Worm (Caenorhabditis elegans) whole organism, early embryonic: Measurements from ENCODE around the gene F11A5.9.

Source experiments
- B0310.2 ChIP-seq: sonication (generic microtip); optimal IDR thresholded peaks from 2 replicates; lab custom pipeline; 2016; ENCODE audit warnings: mild to moderate bottlenecking, missing genetic modification characterization, missing compliant biosample characterization
- F13C5.2 ChIP-seq: sonication (generic microtip); optimal IDR thresholded peaks from 2 replicates; lab custom pipeline; 2017; ENCODE audit warnings: mild to moderate bottlenecking, missing genetic modification characterization, inconsistent platforms, missing compliant biosample characterization
- aly-1 ChIP-seq: sonication (generic microtip); optimal IDR thresholded peaks from 2 replicates; lab custom pipeline; 2016; ENCODE audit warnings: missing genetic modification characterization, missing compliant biosample characterization
- ama-1 ChIP-seq: fragments of 150-350 bp; optimal IDR thresholded peaks from 2 replicates; lab custom pipeline; 2014
- ceh-13 ChIP-seq: fragments of 200-800 bp; sonication (Bioruptor generic); optimal IDR thresholded peaks from 2 replicates; lab custom pipeline; 2018; ENCODE audit warnings: mild to moderate bottlenecking, missing genetic modification characterization, missing compliant biosample characterization
- ceh-36 ChIP-seq: sonication (generic microtip); optimal IDR thresholded peaks from 2 replicates; lab custom pipeline; 2016; ENCODE audit warnings: missing genetic modification characterization, inconsistent platforms, missing compliant biosample characterization
- flt-1 ChIP-seq: fragments of 200-800 bp; sonication (Bioruptor generic); IDR thresholded peaks from 2 replicates; pipeline ENCODE4 v1.3.6; 2022; ENCODE audit warnings: missing genetic modification characterization, missing compliant biosample characterization
- hmbx-1 ChIP-seq: sonication (generic microtip); optimal IDR thresholded peaks from 2 replicates; lab custom pipeline; 2016; ENCODE audit warnings: mild to moderate bottlenecking, missing genetic modification characterization, missing compliant biosample characterization
- hnd-1 ChIP-seq: sonication (generic microtip); optimal IDR thresholded peaks from 2 replicates; lab custom pipeline; 2016; ENCODE audit warnings: missing genetic modification characterization, missing compliant biosample characterization
- pes-1 ChIP-seq: fragments of 200-800 bp; sonication (Bioruptor generic); IDR thresholded peaks from 2 replicates; pipeline ENCODE4 v1.3.6; 2022; ENCODE audit warnings: missing genetic modification reagents, missing genetic modification characterization, missing compliant biosample characterization
- scrt-1 ChIP-seq: fragments of 200-800 bp; sonication (Bioruptor generic); IDR thresholded peaks from 2 replicates; pipeline ENCODE4 v1.3.6; 2022; ENCODE audit warnings: missing genetic modification characterization, missing compliant biosample characterization
- sea-1 ChIP-seq: fragments of 200-800 bp; sonication (Bioruptor generic); conservative IDR thresholded peaks from 2 replicates; pipeline ENCODE4 v1.3.6; 2022; ENCODE audit warnings: missing genetic modification characterization, missing compliant biosample characterization
- tbx-11 ChIP-seq: fragments of 200-800 bp; sonication (Bioruptor generic); IDR thresholded peaks from 2 replicates; pipeline ENCODE4 v1.3.6; 2022; ENCODE audit warnings: missing genetic modification characterization, missing compliant biosample characterization
- tbx-37 ChIP-seq: fragments of 200-800 bp; sonication (Bioruptor generic); conservative IDR thresholded peaks from 2 replicates; pipeline ENCODE4 v1.3.6; 2022; ENCODE audit warnings: missing genetic modification reagents, missing genetic modification characterization, missing compliant biosample characterization

DNA sequence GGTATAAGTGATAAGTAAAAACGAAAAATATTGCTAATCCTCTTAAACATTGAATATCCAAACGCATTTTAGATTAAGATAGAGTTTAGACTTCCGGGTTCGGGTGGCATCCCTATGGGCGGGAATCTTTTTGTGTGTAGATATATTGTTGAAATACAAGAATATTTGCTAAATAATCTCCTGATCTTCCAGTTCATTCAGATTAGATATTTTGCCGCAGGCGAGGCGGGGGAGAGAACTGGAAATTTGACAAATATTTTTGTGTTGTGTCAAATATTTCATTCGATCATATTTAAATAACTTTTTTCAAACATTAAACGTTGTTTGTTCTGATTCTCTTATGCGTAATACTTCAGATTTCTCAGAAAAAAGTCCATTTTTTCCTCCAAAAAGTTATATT is 4.9 kb upstream of the F11A5.9 start, which contains the start of gene oac-15:
- no peak for TF ChIP-seq ceh-13
- no peak for TF ChIP-seq hmbx-1 (tag; lab: Kevin White, UChicago)
- no peak for TF ChIP-seq ama-1 (lab: Kevin White, UChicago)
- no peak for TF ChIP-seq flt-1 (GFP tag; lab: Robert Waterston, UW)
- no peak for TF ChIP-seq pes-1 (GFP tag; lab: Robert Waterston, UW)
- TF ChIP-seq sea-1 (GFP tag; lab: Robert Waterston, UW) = no peak
- TF ChIP-seq tbx-37 (GFP tag; lab: Robert Waterston, UW) = no peak
- no peak for TF ChIP-seq aly-1 (tag; lab: Kevin White, UChicago)
- TF ChIP-seq B0310.2 (tag; lab: Kevin White, UChicago) = no peak
- no peak for TF ChIP-seq ceh-36 (tag; lab: Kevin White, UChicago)
- TF ChIP-seq tbx-11 (GFP tag; lab: Robert Waterston, UW) = no peak
- TF ChIP-seq F13C5.2 = no peak
- no peak for TF ChIP-seq hnd-1 (tag; lab: Kevin White, UChicago)
- TF ChIP-seq scrt-1 = no peak
